Worm (Caenorhabditis elegans): ENCODE results near the gene rrp-1.

ce11 chrIV:10009536-10009935 is 27.5 kb upstream of the rrp-1 start, which contains the start of gene magu-4:
- no peak for TF ChIP-seq elt-1 (tag; optimal IDR thresholded peaks at IDR 0.05; ENCODE audit: borderline replicate concordance, insufficient read depth)
- no peak for TF ChIP-seq mls-2 (tag; optimal IDR thresholded peaks at IDR 0.05)
- TF ChIP-seq nhr-12 (tag; optimal IDR thresholded peaks at IDR 0.05): no peak
- TF ChIP-seq mab-5 (tag; optimal IDR thresholded peaks at IDR 0.05): no peak
- no peak for TF ChIP-seq lsy-2 (tag; optimal IDR thresholded peaks at IDR 0.05)
- TF ChIP-seq elt-3 (tag; optimal IDR thresholded peaks at IDR 0.05): no peak
- no peak for TF ChIP-seq nhr-237 (tag; optimal IDR thresholded peaks at IDR 0.05)
